Fruit fly (Drosophila melanogaster) Kc167 (cell line): ENCODE results near the gene ZnT63C.

Experiments used
- Myc ChIP-seq: fragments of >200 bp; optimal IDR thresholded peaks from 2 replicates; lab custom pipeline; 2017; ENCODE audit warnings: missing external identifiers
- Sin3A ChIP-seq: fragments of >200 bp; optimal IDR thresholded peaks from 2 replicates; lab custom pipeline; 2018; ENCODE audit warnings: missing external identifiers
- h ChIP-seq: fragments of >200 bp; optimal IDR thresholded peaks from 3 replicates; lab custom pipeline; 2018; ENCODE audit warnings: missing external identifiers
- insv ChIP-seq: fragments of >200 bp; optimal IDR thresholded peaks from 3 replicates; lab custom pipeline; 2018; ENCODE audit warnings: missing external identifiers
- psq ChIP-seq: fragments of >200 bp; optimal IDR thresholded peaks from 2 replicates; lab custom pipeline; 2017; ENCODE audit warnings: missing external identifiers
- ttk ChIP-seq: sonication (Bioruptor generic); optimal IDR thresholded peaks from 2 replicates; lab custom pipeline; 2017; ENCODE audit warnings: missing external identifiers

Gene ZnT63C

DNA sequence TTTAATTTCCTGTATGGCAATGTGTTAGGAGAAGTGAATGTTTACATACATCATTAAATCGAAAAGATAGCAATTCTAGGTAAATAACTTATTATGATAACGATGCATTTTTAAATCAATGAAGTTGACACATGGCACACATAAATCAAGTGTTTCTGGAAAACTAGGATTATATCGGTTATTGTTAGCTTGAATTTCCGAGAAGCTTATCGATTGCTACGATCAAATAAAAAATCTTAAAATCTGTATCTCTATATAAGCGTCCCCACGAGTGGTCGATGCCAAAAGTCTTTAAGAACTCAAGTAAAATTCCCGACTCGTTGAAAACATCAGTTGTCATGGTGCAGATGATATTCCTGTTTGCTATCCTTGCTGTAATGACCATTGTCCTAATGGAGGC is 11.2 kb downstream of the ZnT63C start, which contains the start of gene Drsl3:
Drsl3 (plus strand) TSS at position 301 of the 400 bp plus-strand sequence.
- TF ChIP-seq Myc (lab: Kevin White, UChicago): no peak
- TF ChIP-seq h: no peak
- no peak for TF ChIP-seq insv (lab: Kevin White, UChicago)
- TF ChIP-seq Sin3A (lab: Kevin White, UChicago): no peak
- no peak for TF ChIP-seq ttk
- TF ChIP-seq psq: no peak

DNA sequence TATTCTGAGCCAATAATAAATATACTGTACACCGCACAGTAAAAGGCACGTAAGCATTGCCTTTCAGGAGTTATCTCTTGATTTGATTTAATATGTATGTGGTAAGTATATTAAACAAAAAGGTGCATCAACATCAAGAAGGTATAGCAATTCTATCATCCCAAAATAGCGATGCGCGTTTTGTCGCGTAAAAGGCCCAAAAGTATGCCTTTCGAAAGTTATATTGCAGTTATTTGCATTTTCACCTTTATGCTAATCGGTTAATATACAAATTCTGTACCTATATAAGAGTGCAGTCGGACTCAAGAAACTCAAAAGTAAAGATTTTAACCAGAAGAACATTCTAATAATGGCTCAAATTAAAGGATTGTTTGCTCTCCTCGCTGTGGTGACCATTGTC is 11.8 kb downstream of the ZnT63C start, which contains the start of gene Drsl4:
Drsl4 (plus strand) TSS at position 333 of the 400 bp plus-strand sequence.
- TF ChIP-seq Sin3A (lab: Kevin White, UChicago): no peak
- no peak for TF ChIP-seq insv (lab: Kevin White, UChicago)
- TF ChIP-seq ttk: no peak
- no peak for TF ChIP-seq Myc (lab: Kevin White, UChicago)
- no peak for TF ChIP-seq h
- no peak for TF ChIP-seq psq

DNA sequence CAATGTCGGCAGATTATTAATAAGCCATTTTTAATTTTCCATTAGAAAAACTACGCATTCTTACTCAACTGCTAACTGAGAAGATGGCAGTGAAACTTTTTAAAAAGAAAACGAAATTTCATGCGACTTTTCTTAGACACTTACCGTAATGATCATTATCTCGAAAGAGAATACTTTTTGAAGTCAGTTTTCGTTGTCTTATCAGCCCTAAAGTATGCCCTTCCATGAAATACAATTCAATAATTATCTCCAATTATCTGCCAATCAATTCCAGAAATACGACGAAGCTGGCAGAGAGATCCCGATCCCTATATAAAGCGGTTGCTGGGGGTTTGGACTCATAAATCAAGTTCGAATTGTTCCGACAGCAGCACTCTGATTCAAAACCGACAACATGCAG is 12.9 kb downstream of the ZnT63C start, which contains the start of gene Drsl5:
Drsl5 (plus strand) TSS at position 341 of the 400 bp plus-strand sequence.
- TF ChIP-seq Myc (lab: Kevin White, UChicago): no peak
- TF ChIP-seq insv (lab: Kevin White, UChicago): no peak
- TF ChIP-seq ttk: no peak
- no peak for TF ChIP-seq psq
- no peak for TF ChIP-seq Sin3A (lab: Kevin White, UChicago)
- no peak for TF ChIP-seq h

DNA sequence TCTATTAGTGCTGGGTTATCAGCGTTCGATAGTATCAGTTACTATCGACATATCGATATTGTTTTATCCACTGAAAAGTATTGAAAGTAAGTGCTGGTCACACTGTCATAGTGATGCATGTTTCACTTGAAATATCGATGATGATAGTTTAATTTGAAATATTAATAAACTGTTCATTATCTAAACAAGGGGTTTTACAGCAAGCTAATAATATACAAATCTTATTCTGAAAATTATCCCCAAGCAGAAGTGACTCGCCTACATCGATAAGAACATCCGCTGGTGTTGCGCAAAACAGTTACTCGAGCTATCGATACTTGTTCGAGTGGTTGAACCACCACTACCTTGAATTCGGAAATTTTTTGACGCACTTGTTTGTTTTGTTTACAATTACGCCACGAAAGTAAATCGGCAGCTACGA is 15.7 kb downstream of the ZnT63C start, which contains the start of the genes PIG-C, CG12016 and Dpm2:
PIG-C (minus strand) TSS at position 10 of the 421 bp plus-strand sequence.
CG12016 (plus strand) TSS at position 333 of the 421 bp plus-strand sequence.
Dpm2 (plus strand) TSS at position 333 of the 421 bp plus-strand sequence.
- TF ChIP-seq Sin3A (lab: Kevin White, UChicago): peak; percentile 9
- TF ChIP-seq insv (lab: Kevin White, UChicago): no peak

DNA sequence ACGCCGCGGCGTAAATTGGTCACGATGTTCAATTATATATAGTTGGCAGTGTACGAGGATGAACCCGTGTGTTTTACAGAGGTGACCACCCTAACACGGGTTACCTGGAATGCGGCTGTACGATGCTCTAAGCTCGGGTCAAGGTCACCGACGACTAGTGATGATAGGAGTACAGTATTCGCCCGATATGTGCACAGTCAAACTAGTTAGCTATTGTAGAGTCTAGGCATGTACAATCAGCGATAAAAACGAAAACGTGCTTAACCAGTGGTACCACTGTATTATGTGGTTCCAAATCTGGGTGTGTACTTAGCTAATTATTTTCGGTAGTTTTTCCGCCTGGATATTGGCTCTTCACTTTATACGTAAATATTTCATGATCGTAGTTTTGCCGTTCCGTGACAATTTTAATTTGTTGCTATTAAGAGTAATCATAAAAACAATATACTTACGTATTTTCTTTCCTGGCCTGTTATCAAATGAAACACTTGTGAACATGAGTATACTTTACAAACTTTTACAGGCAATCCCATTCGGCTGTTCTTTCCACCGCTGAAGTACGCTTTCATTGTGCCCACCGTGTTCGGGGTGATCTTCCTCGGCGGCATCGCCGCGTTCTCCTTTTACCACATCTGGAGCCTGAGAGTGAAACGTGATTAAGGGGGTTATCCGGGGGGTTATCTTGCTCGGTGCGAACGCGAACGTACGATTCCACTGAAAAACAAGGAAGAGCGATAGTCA is 16.7 kb downstream of the ZnT63C start:
- TF ChIP-seq Myc (lab: Kevin White, UChicago) (no peak), psq (no peak), h (no peak), Sin3A (lab: Kevin White, UChicago) (no peak), insv (lab: Kevin White, UChicago) (no peak), ttk (no peak)

DNA sequence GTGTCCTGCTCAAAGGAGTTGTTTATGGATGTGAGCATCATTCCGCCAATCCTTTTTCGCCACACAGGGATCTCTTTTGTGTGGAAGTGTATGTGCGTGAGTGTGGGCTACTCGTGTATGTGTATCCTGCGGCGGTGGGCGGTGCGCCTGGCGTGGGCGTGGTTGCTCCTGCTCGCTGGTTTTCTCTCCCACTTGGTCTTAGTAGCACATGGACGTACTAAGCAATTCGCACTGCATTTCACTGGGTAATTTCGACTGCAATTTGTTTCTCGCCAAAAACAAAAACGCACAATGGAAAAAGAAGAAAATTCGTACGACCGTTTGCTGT is 22.1 kb downstream of the ZnT63C start:
- TF ChIP-seq ttk: no peak
- no peak for TF ChIP-seq Sin3A (lab: Kevin White, UChicago)
- TF ChIP-seq insv (lab: Kevin White, UChicago): no peak
- no peak for TF ChIP-seq Myc (lab: Kevin White, UChicago)
- TF ChIP-seq h: no peak
- TF ChIP-seq psq: no peak

DNA sequence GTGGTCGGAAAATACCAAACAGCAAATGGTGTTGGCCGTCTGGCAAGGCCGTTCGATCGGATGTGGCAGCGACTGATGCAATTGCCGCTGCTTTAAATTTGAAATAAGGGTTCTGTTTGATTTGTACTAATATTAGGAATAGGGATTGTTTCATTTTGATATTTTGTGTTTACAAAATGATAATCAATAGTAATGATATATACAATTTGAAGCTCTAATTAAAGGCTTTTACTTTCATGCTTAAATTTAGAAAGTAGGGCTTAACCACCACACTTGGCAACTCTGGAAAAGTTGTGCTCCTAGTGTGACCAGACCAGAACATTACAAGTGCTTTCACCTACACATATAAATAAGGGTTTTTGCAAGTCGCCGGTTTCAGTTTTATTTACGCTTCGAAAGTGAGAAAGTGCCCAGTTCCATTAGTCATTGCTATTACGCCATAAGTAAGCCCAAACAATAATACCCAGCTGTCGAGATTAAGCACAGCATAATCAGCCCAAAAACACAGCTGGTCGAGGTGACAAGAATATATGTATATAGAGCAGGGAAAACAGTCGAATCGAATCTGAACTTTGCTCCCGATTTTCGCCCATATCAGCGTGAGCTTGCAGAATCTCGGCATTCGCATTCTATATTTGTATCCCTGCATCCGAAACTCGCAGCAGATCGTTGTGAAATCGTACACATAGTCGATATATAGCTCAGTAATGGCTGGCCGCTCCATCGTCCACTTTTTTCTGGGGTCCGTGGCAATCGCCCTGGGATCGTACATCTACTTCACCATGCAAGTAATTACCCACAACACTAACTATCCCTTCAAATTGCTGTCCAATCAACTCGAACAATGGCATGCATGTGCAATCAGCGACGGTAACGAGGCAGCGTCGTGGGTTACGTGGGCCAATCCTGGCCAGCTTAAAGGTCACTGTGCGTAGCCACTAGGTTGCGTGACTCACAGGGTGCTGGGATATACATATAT is 22.7 kb downstream of the ZnT63C start, which contains the start of gene Gtpx:
Gtpx (plus strand) TSS at position 341 of the 979 bp plus-strand sequence.
- TF ChIP-seq Myc (lab: Kevin White, UChicago): no peak
- peak; percentile 57 for TF ChIP-seq h

DNA sequence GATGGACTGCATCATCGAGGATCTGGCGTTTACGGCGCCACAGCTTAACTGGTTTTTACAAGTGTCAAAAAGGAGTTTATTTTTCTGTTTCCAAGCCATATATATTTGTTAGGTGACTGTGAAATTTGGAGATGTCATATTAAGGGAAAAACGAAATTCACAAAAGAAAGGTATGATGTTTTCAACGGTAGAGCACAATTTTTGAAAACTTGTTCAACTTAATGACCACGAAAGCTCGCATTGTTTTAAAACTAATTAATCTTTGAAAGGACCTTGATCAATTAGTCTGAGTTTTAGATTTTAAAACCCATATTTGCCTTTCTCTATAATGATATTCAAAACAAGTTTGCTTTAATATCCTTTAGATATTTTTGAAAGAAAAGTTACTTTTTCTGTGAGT is 25.3 kb downstream of the ZnT63C start, which contains the start of gene Strip:
Strip (minus strand) TSS at position 101 of the 400 bp plus-strand sequence.
- TF ChIP-seq h (no peak), psq (no peak), Myc (lab: Kevin White, UChicago) (no peak), ttk (no peak), insv (lab: Kevin White, UChicago) (no peak), Sin3A (lab: Kevin White, UChicago) (no peak)

DNA sequence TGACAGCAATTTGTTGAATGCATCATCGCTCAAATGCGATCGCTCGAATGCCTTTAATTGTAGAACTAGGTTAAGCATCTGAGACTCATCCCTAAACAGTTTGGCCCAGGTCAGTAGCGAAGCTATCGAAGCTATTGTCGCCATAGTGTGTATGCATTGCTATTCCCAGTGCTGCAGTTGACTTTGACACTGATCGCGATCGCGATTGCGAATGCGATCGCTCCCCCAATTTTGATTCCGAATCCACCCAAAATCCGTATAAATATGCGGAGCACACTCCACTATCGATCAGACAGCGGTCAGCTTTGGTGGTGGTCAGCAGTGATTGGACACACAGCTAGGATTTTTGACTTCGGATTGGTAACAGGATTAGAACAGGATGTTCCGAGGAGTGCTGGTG is 26.3 kb downstream of the ZnT63C start, which contains the start of gene CG14961:
CG14961 (plus strand) TSS at position 301 of the 400 bp plus-strand sequence.
- TF ChIP-seq ttk: no peak
- no peak for TF ChIP-seq insv (lab: Kevin White, UChicago)
- no peak for TF ChIP-seq Sin3A (lab: Kevin White, UChicago)
- no peak for TF ChIP-seq Myc (lab: Kevin White, UChicago)
- no peak for TF ChIP-seq psq

DNA sequence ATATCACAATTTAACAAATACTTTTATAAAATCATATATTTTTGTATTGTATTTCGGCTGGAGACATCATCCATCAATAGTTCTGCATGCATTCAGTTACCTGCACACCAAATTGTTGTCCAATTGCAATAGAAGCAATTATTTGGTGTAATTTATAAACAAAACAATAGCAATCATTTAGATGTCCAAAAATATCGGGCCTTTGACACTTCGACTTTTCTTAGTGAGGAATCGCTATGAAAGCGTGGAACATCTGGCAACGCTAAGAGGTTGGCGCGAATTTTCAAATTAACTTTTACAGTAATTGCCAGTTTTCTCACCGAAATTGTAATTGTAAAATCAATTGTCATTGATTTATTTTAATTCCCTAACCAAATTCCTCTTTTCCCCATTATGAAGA is 31.3 kb downstream of the ZnT63C start, which contains the start of gene CG14969:
CG14969 (minus strand) TSS at position 195 of the 400 bp plus-strand sequence.
- no peak for TF ChIP-seq Sin3A (lab: Kevin White, UChicago)
- no peak for TF ChIP-seq psq
- no peak for TF ChIP-seq ttk
- no peak for TF ChIP-seq Myc (lab: Kevin White, UChicago)
- TF ChIP-seq h: no peak
- TF ChIP-seq insv (lab: Kevin White, UChicago): no peak

DNA sequence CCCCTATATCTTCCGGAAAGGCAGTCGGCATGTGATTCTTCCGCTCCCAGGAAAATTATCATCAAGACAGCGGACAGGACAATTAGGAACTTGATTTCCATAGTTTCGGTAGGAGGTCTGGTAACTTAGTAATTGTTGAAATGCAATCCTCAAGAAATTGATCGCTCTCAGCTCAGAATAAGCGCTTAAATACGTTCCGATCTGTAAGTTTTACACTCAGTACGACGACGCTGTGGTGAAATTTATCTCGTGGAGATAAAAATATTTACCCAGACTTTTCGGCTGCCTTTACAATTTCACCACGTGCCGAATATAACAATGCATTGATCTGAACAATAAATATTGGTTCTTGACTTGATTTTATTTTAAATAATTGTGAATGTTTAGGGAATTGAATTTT is 32.2 kb downstream of the ZnT63C start, which contains the start of gene Drsl1:
Drsl1 (minus strand) TSS at position 101 of the 400 bp plus-strand sequence.
- TF ChIP-seq h: no peak
- TF ChIP-seq ttk: no peak
- no peak for TF ChIP-seq insv (lab: Kevin White, UChicago)
- no peak for TF ChIP-seq Myc (lab: Kevin White, UChicago)
- TF ChIP-seq Sin3A (lab: Kevin White, UChicago): no peak
- no peak for TF ChIP-seq psq
